Fruit fly (Drosophila melanogaster) whole organism, embryonic: ENCODE results near the gene Vsp37A.
A peak's percentile ranks its signal among the peaks of the same experiment; 100 is the strongest.

ENCODE experiments used
- Abd-B ChIP-seq: fragments of 200-800 bp; sonication (Bioruptor generic); optimal IDR thresholded peaks from 2 replicates; lab custom pipeline; 2018; ENCODE audit warnings: missing biosample characterization, mild to moderate bottlenecking, missing genetic modification characterization, moderate library complexity
- Antp ChIP-seq: fragments of 200-800 bp; sonication (Bioruptor generic); optimal IDR thresholded peaks from 3 replicates; lab custom pipeline; 2016; ENCODE audit warnings: missing biosample characterization, missing genetic modification characterization
- B-H2 ChIP-seq: fragments of 200-800 bp; sonication (Bioruptor generic); optimal IDR thresholded peaks from 2 replicates; lab custom pipeline; 2018; ENCODE audit warnings: missing biosample characterization, mild to moderate bottlenecking, missing genetic modification characterization
- Blimp-1 ChIP-seq: fragments of 200-800 bp; sonication (Bioruptor generic); optimal IDR thresholded peaks from 3 replicates; lab custom pipeline; 2018; ENCODE audit warnings: missing biosample characterization, missing genetic modification characterization, mild to moderate bottlenecking, moderate library complexity, missing genetic modification reagents
- C15 ChIP-seq: fragments of 200-800 bp; sonication (Bioruptor generic); IDR thresholded peaks from 3 replicates; pipeline ENCODE4 v1.3.6; 2022; ENCODE audit warnings: missing biosample characterization, missing genetic modification characterization
- CG10431 ChIP-seq: fragments of 200-800 bp; sonication (Bioruptor generic); optimal IDR thresholded peaks from 3 replicates; lab custom pipeline; 2018; ENCODE audit warnings: missing biosample characterization, mild to moderate bottlenecking, missing genetic modification characterization
- CG10462 ChIP-seq: fragments of 200-800 bp; sonication (Bioruptor generic); optimal IDR thresholded peaks from 2 replicates; lab custom pipeline; 2016; ENCODE audit warnings: missing biosample characterization, missing genetic modification characterization
- CG11456 ChIP-seq: fragments of 200-800 bp; sonication (Bioruptor generic); IDR thresholded peaks from 3 replicates; pipeline ENCODE4 v1.3.6; 2022; ENCODE audit warnings: missing biosample characterization, missing genetic modification characterization
- CG14667 ChIP-seq: fragments of 200-800 bp; sonication (Bioruptor generic); IDR thresholded peaks from 2 replicates; pipeline ENCODE4 v1.3.6; 2022; ENCODE audit warnings: missing biosample characterization, missing genetic modification characterization
- CG15601 ChIP-seq: fragments of 200-800 bp; sonication (Bioruptor generic); optimal IDR thresholded peaks from 3 replicates; lab custom pipeline; 2019; ENCODE audit warnings: missing biosample characterization, mild to moderate bottlenecking, missing genetic modification characterization, moderate library complexity
- CG17612 ChIP-seq: fragments of 200-800 bp; sonication (Bioruptor generic); IDR thresholded peaks from 2 replicates; pipeline ENCODE4 v1.3.6; 2022; ENCODE audit warnings: missing biosample characterization, missing genetic modification characterization
- CG2202 ChIP-seq: fragments of 200-800 bp; sonication (Bioruptor generic); optimal IDR thresholded peaks from 2 replicates; lab custom pipeline; 2018; ENCODE audit warnings: missing biosample characterization, mild to moderate bottlenecking, missing genetic modification characterization
- CG2678 ChIP-seq: fragments of 200-800 bp; sonication (Bioruptor generic); optimal IDR thresholded peaks from 3 replicates; lab custom pipeline; 2019; ENCODE audit warnings: missing biosample characterization, mild to moderate bottlenecking, missing genetic modification characterization, moderate library complexity
- CG2712 ChIP-seq: fragments of 200-800 bp; optimal IDR thresholded peaks from 3 replicates; lab custom pipeline; 2019; ENCODE audit warnings: missing biosample characterization, mild to moderate bottlenecking, missing genetic modification characterization, moderate library complexity
- CG30431 ChIP-seq: fragments of 200-800 bp; sonication (Bioruptor generic); optimal IDR thresholded peaks from 2 replicates; lab custom pipeline; 2017; ENCODE audit warnings: missing biosample characterization, missing genetic modification characterization
- CG31388 ChIP-seq: fragments of 200-800 bp; sonication (Bioruptor generic); optimal IDR thresholded peaks from 2 replicates; lab custom pipeline; 2016; ENCODE audit warnings: missing biosample characterization, missing genetic modification characterization
- CG3281 ChIP-seq: fragments of 200-800 bp; sonication (Bioruptor generic); optimal IDR thresholded peaks from 3 replicates; lab custom pipeline; 2017; ENCODE audit warnings: missing biosample characterization, mild to moderate bottlenecking, missing genetic modification characterization
- CG34422 ChIP-seq: fragments of 200-800 bp; sonication (Bioruptor generic); IDR thresholded peaks from 3 replicates; pipeline ENCODE4 v1.3.6; 2022; ENCODE audit warnings: missing biosample characterization, missing genetic modification characterization
- CG4424 ChIP-seq: fragments of 200-800 bp; sonication (Bioruptor generic); optimal IDR thresholded peaks from 3 replicates; lab custom pipeline; 2016; ENCODE audit warnings: missing biosample characterization, missing genetic modification characterization
- CG6272 ChIP-seq: fragments of 200-800 bp; sonication (Bioruptor generic); IDR thresholded peaks from 2 replicates; pipeline ENCODE4 v1.3.6; 2022; ENCODE audit warnings: missing biosample characterization, missing genetic modification characterization
- CG7357 ChIP-seq: fragments of 200-800 bp; sonication (Bioruptor generic); IDR thresholded peaks from 3 replicates; pipeline ENCODE4 v1.3.6; 2022; ENCODE audit warnings: missing biosample characterization, missing genetic modification characterization
- CG8290 ChIP-seq, 3 experiments: fragments of 200-800 bp; sonication (Bioruptor generic); optimal IDR thresholded peaks; 2 replicates each; lab custom pipeline; 2016 to 2019; ENCODE audit warnings: missing biosample characterization in 3 of 3, missing genetic modification characterization in 3 of 3, mild to moderate bottlenecking in 2 of 3, moderate library complexity in 1 of 3
- CG9876 ChIP-seq: fragments of 200-800 bp; sonication (Bioruptor generic); optimal IDR thresholded peaks from 2 replicates; lab custom pipeline; 2016; ENCODE audit warnings: missing biosample characterization, missing genetic modification characterization
- CTCF ChIP-seq: fragments of 200-800 bp; sonication (Bioruptor generic); optimal IDR thresholded peaks from 2 replicates; lab custom pipeline; 2017; ENCODE audit warnings: missing biosample characterization, mild to moderate bottlenecking, missing genetic modification characterization, moderate library complexity
- Dad ChIP-seq: fragments of 200-800 bp; sonication (Bioruptor generic); optimal IDR thresholded peaks from 3 replicates; lab custom pipeline; 2016; ENCODE audit warnings: missing biosample characterization, missing genetic modification characterization
- Elba2 ChIP-seq: fragments of 200-800 bp; sonication (Bioruptor generic); optimal IDR thresholded peaks from 3 replicates; lab custom pipeline; 2016; ENCODE audit warnings: missing biosample characterization, missing genetic modification characterization
- HmgZ ChIP-seq: fragments of 200-800 bp; sonication (Bioruptor generic); optimal IDR thresholded peaks from 2 replicates; lab custom pipeline; 2018; ENCODE audit warnings: missing biosample characterization, mild to moderate bottlenecking, missing genetic modification characterization
- Hr3 ChIP-seq: fragments of 200-800 bp; sonication (Bioruptor generic); optimal IDR thresholded peaks from 3 replicates; lab custom pipeline; 2016; ENCODE audit warnings: missing biosample characterization, missing genetic modification characterization
- Hsf ChIP-seq: fragments of 200-800 bp; sonication (Bioruptor generic); optimal IDR thresholded peaks from 3 replicates; lab custom pipeline; 2016; ENCODE audit warnings: missing biosample characterization, missing genetic modification characterization
- Mes4 ChIP-seq: fragments of 200-800 bp; sonication (Bioruptor generic); optimal IDR thresholded peaks from 2 replicates; lab custom pipeline; 2016; ENCODE audit warnings: missing biosample characterization, missing genetic modification characterization
- Mrtf ChIP-seq: fragments of 200-800 bp; sonication (Bioruptor generic); IDR thresholded peaks from 3 replicates; pipeline ENCODE4 v1.3.6; 2022; ENCODE audit warnings: missing biosample characterization, missing genetic modification characterization
- NFAT ChIP-seq: fragments of 200-800 bp; sonication (Bioruptor generic); IDR thresholded peaks from 2 replicates; pipeline ENCODE4 v1.3.6; 2022; ENCODE audit warnings: missing biosample characterization, missing genetic modification characterization
- Oaz ChIP-seq: fragments of 200-800 bp; sonication (Bioruptor generic); IDR thresholded peaks from 2 replicates; pipeline ENCODE4 v1.3.6; 2022; ENCODE audit warnings: missing biosample characterization, missing genetic modification characterization
- Optix ChIP-seq: fragments of 200-800 bp; sonication (Bioruptor generic); IDR thresholded peaks from 3 replicates; pipeline ENCODE4 v1.3.6; 2022; ENCODE audit warnings: missing biosample characterization, missing genetic modification characterization
- Trl ChIP-seq, 3 experiments: fragments of >200 bp in 2 of 3; fragments of 200-800 bp in 1 of 3; sonication (Bioruptor generic) in 1 of 3; optimal IDR thresholded peaks; 2 replicates in 1 of 3; 3 replicates in 2 of 3; lab custom pipeline; 2016 to 2017; ENCODE audit warnings: missing biosample characterization in 1 of 3, missing genetic modification characterization in 1 of 3
- Xbp1 ChIP-seq: fragments of 200-800 bp; sonication (Bioruptor generic); optimal IDR thresholded peaks from 3 replicates; lab custom pipeline; 2016; ENCODE audit warnings: missing biosample characterization, mild to moderate bottlenecking, missing genetic modification characterization
- ab ChIP-seq: fragments of 200-800 bp; sonication (Bioruptor generic); optimal IDR thresholded peaks from 2 replicates; lab custom pipeline; 2016; ENCODE audit warnings: missing biosample characterization, missing genetic modification characterization
- ac ChIP-seq: fragments of 200-800 bp; sonication (Bioruptor generic); optimal IDR thresholded peaks from 3 replicates; lab custom pipeline; 2017; ENCODE audit warnings: missing biosample characterization, mild to moderate bottlenecking, missing genetic modification characterization
- en ChIP-seq: fragments of 200-800 bp; sonication (Bioruptor generic); optimal IDR thresholded peaks from 2 replicates; lab custom pipeline; 2016; ENCODE audit warnings: missing biosample characterization, missing genetic modification characterization
- eyg ChIP-seq: fragments of 200-800 bp; sonication (Bioruptor generic); optimal IDR thresholded peaks from 3 replicates; lab custom pipeline; 2016; ENCODE audit warnings: missing biosample characterization, missing genetic modification characterization
- ham ChIP-seq: fragments of 200-800 bp; sonication (Bioruptor generic); IDR thresholded peaks from 2 replicates; pipeline ENCODE4 v1.3.6; 2022; ENCODE audit warnings: missing biosample characterization, missing genetic modification characterization
- nom ChIP-seq: fragments of 200-800 bp; sonication (Bioruptor generic); optimal IDR thresholded peaks from 2 replicates; lab custom pipeline; 2017; ENCODE audit warnings: missing biosample characterization, missing genetic modification characterization, mild to moderate bottlenecking, moderate library complexity, missing genetic modification reagents
- odd ChIP-seq: fragments of 200-800 bp; sonication (Bioruptor generic); optimal IDR thresholded peaks from 2 replicates; lab custom pipeline; 2017; ENCODE audit warnings: missing biosample characterization, mild to moderate bottlenecking, missing genetic modification characterization
- pfk ChIP-seq: fragments of 200-800 bp; sonication (Bioruptor generic); optimal IDR thresholded peaks from 2 replicates; lab custom pipeline; 2018; ENCODE audit warnings: missing biosample characterization, mild to moderate bottlenecking, missing genetic modification characterization, moderate library complexity
- pzg ChIP-seq: fragments of 200-800 bp; sonication (Bioruptor generic); optimal IDR thresholded peaks from 3 replicates; lab custom pipeline; 2018; ENCODE audit warnings: missing biosample characterization, mild to moderate bottlenecking, missing genetic modification characterization, moderate library complexity
- slp2 ChIP-seq: fragments of 200-800 bp; sonication (Bioruptor generic); optimal IDR thresholded peaks from 2 replicates; lab custom pipeline; 2016; ENCODE audit warnings: missing biosample characterization, missing genetic modification characterization
- sqz ChIP-seq: fragments of 200-800 bp; sonication (Bioruptor generic); optimal IDR thresholded peaks from 3 replicates; lab custom pipeline; 2018; ENCODE audit warnings: missing biosample characterization, mild to moderate bottlenecking, missing genetic modification characterization
- sug ChIP-seq: fragments of 200-800 bp; optimal IDR thresholded peaks from 2 replicates; lab custom pipeline; 2019; ENCODE audit warnings: missing biosample characterization, mild to moderate bottlenecking, missing genetic modification characterization, moderate library complexity
- tgo ChIP-seq: fragments of 200-800 bp; sonication (Bioruptor generic); IDR thresholded peaks from 3 replicates; pipeline ENCODE4 v1.3.6; 2022; ENCODE audit warnings: missing biosample characterization, missing genetic modification characterization
- tna ChIP-seq: fragments of 200-800 bp; sonication (Bioruptor generic); IDR thresholded peaks from 2 replicates; pipeline ENCODE4 v1.3.6; 2022; ENCODE audit warnings: missing biosample characterization, missing genetic modification characterization; ENCODE audit not compliant: partially characterized antibody
- toy ChIP-seq: fragments of 200-800 bp; sonication (Bioruptor generic); IDR thresholded peaks from 2 replicates; pipeline ENCODE4 v1.3.6; 2022; ENCODE audit warnings: missing biosample characterization, missing genetic modification characterization
- vfl ChIP-seq: fragments of 200-800 bp; sonication (Bioruptor generic); optimal IDR thresholded peaks from 2 replicates; lab custom pipeline; 2016; ENCODE audit warnings: missing biosample characterization, missing genetic modification characterization

Vsp37A gene

dm6 chrX:617477-617795 lies 3.9 kb upstream of the Vsp37A start (continued):
- TF ChIP-seq nom (GFP tag; lab: Kevin White, UChicago) (no peak), Oaz (GFP tag; lab: Robert Waterston, UW) (no peak), Trl (optimal IDR thresholded peaks at IDR 0.05; lab: Kevin White, UChicago) (no peak), Trl (GFP tag; optimal IDR thresholded peaks at IDR 0.05; lab: Kevin White, UChicago) (no peak), CTCF (GFP tag; lab: Kevin White, UChicago) (peak; percentile 52), CG30431 (GFP tag; lab: Kevin White, UChicago) (no peak), C15 (GFP tag; lab: Robert Waterston, UW) (no peak), CG31388 (GFP tag; lab: Kevin White, UChicago) (no peak), CG8290 (GFP tag; optimal IDR thresholded peaks at IDR 0.05; lab: Kevin White, UChicago) (no peak), CG8290 (tag; optimal IDR thresholded peaks at IDR 0.05; lab: Kevin White, UChicago) (peak in 1 of 2 experiments; percentile 68), ac (GFP tag; lab: Kevin White, UChicago) (no peak), B-H2 (GFP tag; lab: Kevin White, UChicago) (no peak), CG6272 (GFP tag; lab: Robert Waterston, UW) (no peak), CG7357 (no peak), Antp (GFP tag; lab: Kevin White, UChicago) (no peak), Mrtf (no peak), NFAT (GFP tag; lab: Robert Waterston, UW) (no peak), CG9876 (GFP tag; lab: Kevin White, UChicago) (no peak)
- TF ChIP-seq, all 482 proteins: peak for 95

dm6 chrX:618583-618982 lies 2.7 kb upstream of the Vsp37A start:
- peak; percentile 7 for TF ChIP-seq CG4424
- TF ChIP-seq Elba2 = no peak
- TF ChIP-seq CG11456 (GFP tag; lab: Robert Waterston, UW) = 0 out of 3 replicates have a peak, but pooled peaks have one; percentile 32
- no peak for TF ChIP-seq CG10431
- TF ChIP-seq slp2 (GFP tag; lab: Kevin White, UChicago) = peak; percentile 13
- no peak for TF ChIP-seq CG17612 (GFP tag; lab: Robert Waterston, UW)
- TF ChIP-seq CG6272 (GFP tag; lab: Robert Waterston, UW) = no peak
- no peak for TF ChIP-seq tna (GFP tag; lab: Robert Waterston, UW)
- no peak for TF ChIP-seq en (GFP tag; lab: Kevin White, UChicago)
- no peak for TF ChIP-seq CG15601 (tag; lab: Kevin White, UChicago)
- no peak for TF ChIP-seq CG14667 (GFP tag; lab: Robert Waterston, UW)
- peak; percentile 47 for TF ChIP-seq CG2678 (tag; lab: Kevin White, UChicago)
- TF ChIP-seq toy (GFP tag; lab: Robert Waterston, UW) = no peak
- TF ChIP-seq sqz (GFP tag; lab: Kevin White, UChicago) = no peak
- TF ChIP-seq Mes4 (GFP tag; lab: Kevin White, UChicago) = peak; percentile 40
- TF ChIP-seq CG2202 (tag; lab: Kevin White, UChicago) = no peak
- peak; percentile 35 for TF ChIP-seq vfl (GFP tag; lab: Kevin White, UChicago)
- TF ChIP-seq Hr3 (GFP tag; lab: Kevin White, UChicago) = no peak
- no peak for TF ChIP-seq HmgZ (tag; lab: Kevin White, UChicago)
- no peak for TF ChIP-seq odd (GFP tag; lab: Kevin White, UChicago)
- no peak for TF ChIP-seq pfk (GFP tag; lab: Kevin White, UChicago)
- no peak for TF ChIP-seq Blimp-1 (GFP tag; lab: Kevin White, UChicago)
- TF ChIP-seq CG2712 (tag; lab: Kevin White, UChicago) = peak; percentile 49
- TF ChIP-seq pzg = no peak
- TF ChIP-seq sug (tag; lab: Kevin White, UChicago) = no peak
- no peak for TF ChIP-seq CG3281 (GFP tag; lab: Kevin White, UChicago)
- peak; percentile 28 for TF ChIP-seq Hsf (GFP tag; lab: Kevin White, UChicago)
- TF ChIP-seq Dad = peak; percentile 10
- TF ChIP-seq CG10462 (GFP tag; lab: Kevin White, UChicago) = no peak
- 0 out of 3 replicates have a peak, but pooled peaks have one; percentile 26 for TF ChIP-seq Optix
- TF ChIP-seq ham = no peak
- TF ChIP-seq tgo (GFP tag; lab: Robert Waterston, UW) = peak; percentile 28; the same call in 1 of the 3 replicates
- no peak for TF ChIP-seq CG34422 (GFP tag; lab: Robert Waterston, UW)
- TF ChIP-seq eyg (GFP tag; lab: Kevin White, UChicago) = no peak
- TF ChIP-seq Abd-B (GFP tag; lab: Kevin White, UChicago) = no peak
- peak; percentile 24 for TF ChIP-seq Xbp1 (GFP tag; lab: Kevin White, UChicago)
- no peak for TF ChIP-seq ab (GFP tag; lab: Kevin White, UChicago)
